Fruit fly (Drosophila melanogaster): ENCODE results near the gene knk.

knk gene

DNA sequence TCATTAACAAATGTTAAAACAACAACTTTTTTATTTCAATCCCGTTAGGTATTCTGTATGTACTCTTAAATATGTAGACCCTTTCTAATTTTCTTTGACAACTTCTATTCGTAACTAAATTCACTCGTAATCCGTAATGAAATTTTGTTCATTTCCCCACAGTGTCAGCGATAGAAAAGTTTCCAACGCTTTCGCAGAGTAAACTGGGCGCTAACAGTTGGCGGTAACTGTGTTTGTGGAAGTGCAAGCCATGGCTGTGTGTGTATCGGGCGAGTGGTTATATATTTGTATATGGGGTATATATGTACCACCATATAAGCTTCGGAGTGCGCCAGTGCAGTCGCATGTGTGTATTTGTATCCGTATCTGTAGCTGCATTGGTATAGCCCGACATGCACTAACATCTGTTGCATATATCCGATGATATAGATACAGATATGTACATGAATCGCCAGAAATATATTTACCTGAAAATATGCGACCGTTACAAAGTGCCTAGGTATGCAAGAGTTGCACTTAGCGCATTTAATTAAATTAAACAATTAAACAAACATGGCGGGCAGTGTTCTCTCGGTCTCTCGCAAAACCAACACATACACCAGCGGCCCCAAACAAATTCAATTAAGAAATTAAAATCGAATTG, 43.9 kb downstream of the knk start:
- no peak for TF ChIP-seq CG1792 (GFP tag; optimal IDR thresholded peaks at IDR 0.05)
- peak; percentile 75 for TF ChIP-seq Ets65A (GFP tag)
- TF ChIP-seq CG6654 (GFP tag; optimal IDR thresholded peaks at IDR 0.05): no peak
- peak; percentile 4 for TF ChIP-seq CG1603 (tag; optimal IDR thresholded peaks at IDR 0.05)
- TF ChIP-seq CG8765 (GFP tag; IDR thresholded peaks at IDR 0.05): no peak
- TF ChIP-seq mld (GFP tag; IDR thresholded peaks at IDR 0.05; ENCODE audit: partially characterized antibody): no peak
- no peak for TF ChIP-seq lab (GFP tag; optimal IDR thresholded peaks at IDR 0.05)
- no peak for TF ChIP-seq CG12071 (GFP tag; optimal IDR thresholded peaks at IDR 0.05)
- 0 out of 2 replicates have a peak, but pooled peaks have one; percentile 16 for TF ChIP-seq HLH3B (GFP tag; IDR thresholded peaks at IDR 0.05)
- TF ChIP-seq CG8359 (GFP tag; optimal IDR thresholded peaks at IDR 0.05; ENCODE audit: borderline replicate concordance): no peak
- no peak for TF ChIP-seq ind (GFP tag; optimal IDR thresholded peaks at IDR 0.05)
- TF ChIP-seq row (GFP tag; IDR thresholded peaks at IDR 0.05): peak; percentile 39; the same call in 1 of the 3 replicates
- TF ChIP-seq Hand (GFP tag; optimal IDR thresholded peaks at IDR 0.05): no peak
- TF ChIP-seq CG6791 (GFP tag; IDR thresholded peaks at IDR 0.05; ENCODE audit: partially characterized antibody): no peak
- TF ChIP-seq trh (GFP tag; optimal IDR thresholded peaks at IDR 0.05): no peak
- TF ChIP-seq Med (GFP tag): peak; percentile 67
- TF ChIP-seq CG8388 (GFP tag; optimal IDR thresholded peaks at IDR 0.05): peak; percentile 90
- TF ChIP-seq tx (GFP tag; optimal IDR thresholded peaks at IDR 0.05): no peak
- no peak for TF ChIP-seq CG6175 (GFP tag; IDR thresholded peaks at IDR 0.05)
- TF ChIP-seq ato (GFP tag; IDR thresholded peaks at IDR 0.05; ENCODE audit: partially characterized antibody): no peak
- no peak for TF ChIP-seq CG7372 (GFP tag; IDR thresholded peaks at IDR 0.05)
- TF ChIP-seq sens (GFP tag): peak; percentile 75
- no peak for TF ChIP-seq ems (GFP tag; optimal IDR thresholded peaks at IDR 0.05)
- TF ChIP-seq Lpt (GFP tag; optimal IDR thresholded peaks at IDR 0.05): no peak
- no peak for TF ChIP-seq gce (GFP tag; IDR thresholded peaks at IDR 0.05)
- no peak for TF ChIP-seq otp (GFP tag; IDR thresholded peaks at IDR 0.05)
- no peak for TF ChIP-seq h (optimal IDR thresholded peaks at IDR 0.05)
- TF ChIP-seq Gug (GFP tag; IDR thresholded peaks at IDR 0.05): no peak
- no peak for TF ChIP-seq ac (GFP tag; optimal IDR thresholded peaks at IDR 0.05)
- peak; percentile 36 for TF ChIP-seq cg (GFP tag; optimal IDR thresholded peaks at IDR 0.05)
- no peak for TF ChIP-seq dysf (GFP tag; IDR thresholded peaks at IDR 0.05)
- peak; percentile 42; the same call in 1 of the 2 replicates for TF ChIP-seq sisA (GFP tag; IDR thresholded peaks at IDR 0.05)
- no peak for TF ChIP-seq CG32532 (GFP tag; IDR thresholded peaks at IDR 0.05)
- TF ChIP-seq CG6854 (GFP tag; optimal IDR thresholded peaks at IDR 0.05): no peak

- TF ChIP-seq ttk (GFP tag; IDR thresholded peaks at IDR 0.05): 0 out of 2 replicates have a peak, but pooled peaks have one; percentile 20
- TF ChIP-seq ftz-f1 (GFP tag; optimal IDR thresholded peaks at IDR 0.05): peak; percentile 85
- TF ChIP-seq fd3F (GFP tag; optimal IDR thresholded peaks at IDR 0.05): no peak
- TF ChIP-seq ssp (GFP tag; IDR thresholded peaks at IDR 0.05): no peak
- no peak for TF ChIP-seq CG4854 (GFP tag; optimal IDR thresholded peaks at IDR 0.05)
- TF ChIP-seq gro (GFP tag; optimal IDR thresholded peaks at IDR 0.05): no peak
- TF ChIP-seq CG4707 (GFP tag; optimal IDR thresholded peaks at IDR 0.05): no peak
- TF ChIP-seq CG7372 (GFP tag; IDR thresholded peaks at IDR 0.05): no peak
- TF ChIP-seq YL-1 (GFP tag; optimal IDR thresholded peaks at IDR 0.05): no peak
- TF ChIP-seq PHDP (tag; optimal IDR thresholded peaks at IDR 0.05): no peak
- TF ChIP-seq CG14050 (GFP tag; IDR thresholded peaks at IDR 0.05): no peak
- TF ChIP-seq CG14965 (GFP tag; optimal IDR thresholded peaks at IDR 0.05; ENCODE audit: borderline replicate concordance): no peak
- TF ChIP-seq sc (optimal IDR thresholded peaks at IDR 0.05): no peak
- TF ChIP-seq sc (GFP tag; optimal IDR thresholded peaks at IDR 0.05): no peak
- no peak for TF ChIP-seq chm (GFP tag; IDR thresholded peaks at IDR 0.05)
- TF ChIP-seq CG14667 (GFP tag; IDR thresholded peaks at IDR 0.05): 0 out of 2 replicates have a peak, but pooled peaks have one; percentile 6
- no peak for TF ChIP-seq ara (GFP tag; IDR thresholded peaks at IDR 0.05)
- TF ChIP-seq CG1233 (GFP tag; optimal IDR thresholded peaks at IDR 0.05): no peak
- no peak for TF ChIP-seq CG15479 (GFP tag; optimal IDR thresholded peaks at IDR 0.05)
- TF ChIP-seq scrt (GFP tag; optimal IDR thresholded peaks at IDR 0.05): peak; percentile 4
Measured at dm6 chr3R:10080699-10081098, 44.8 kb downstream of the knk start.

Data from whole organism, embryonic.